Worm (Caenorhabditis elegans) whole organism, midembryonic: Measurements from ENCODE around the gene dyf-6.

Experiments used
- T22C8.4 ChIP-seq: fragments of 200-800 bp; sonication (Bioruptor generic); IDR thresholded peaks from 2 replicates; pipeline ENCODE4 v1.3.6; 2022; ENCODE audit warnings: missing genetic modification characterization, missing compliant biosample characterization
- cog-1 ChIP-seq: sonication (generic microtip); optimal IDR thresholded peaks from 2 replicates; lab custom pipeline; 2016; ENCODE audit warnings: missing genetic modification characterization, missing compliant biosample characterization
- flt-1 ChIP-seq: fragments of 200-800 bp; sonication (Bioruptor generic); IDR thresholded peaks from 2 replicates; pipeline ENCODE4 v1.3.6; 2022; ENCODE audit warnings: missing genetic modification characterization, missing compliant biosample characterization
- klf-2 ChIP-seq: fragments of 200-800 bp; sonication (Bioruptor generic); conservative IDR thresholded peaks from 2 replicates; pipeline ENCODE4 v1.3.6; 2022; ENCODE audit warnings: missing genetic modification reagents, missing genetic modification characterization, missing compliant biosample characterization
- med-1 ChIP-seq: sonication (generic microtip); optimal IDR thresholded peaks from 2 replicates; lab custom pipeline; 2017; ENCODE audit warnings: missing genetic modification characterization, mild to moderate bottlenecking, missing compliant biosample characterization, antibody characterized with exemption, missing genetic modification reagents; ENCODE audit not compliant: insufficient read depth
- ref-1 ChIP-seq: fragments of 200-800 bp; sonication (Bioruptor generic); conservative IDR thresholded peaks from 2 replicates; pipeline ENCODE4 v1.3.6; 2022; ENCODE audit warnings: missing genetic modification reagents, missing genetic modification characterization, missing compliant biosample characterization
- tab-1 ChIP-seq: fragments of 200-800 bp; sonication (Bioruptor generic); IDR thresholded peaks from 2 replicates; pipeline ENCODE4 v1.3.6; 2022; ENCODE audit warnings: missing genetic modification characterization, missing compliant biosample characterization
- ztf-23 ChIP-seq: fragments of 200-800 bp; sonication (Bioruptor generic); IDR thresholded peaks from 2 replicates; pipeline ENCODE4 v1.3.6; 2022; ENCODE audit warnings: missing genetic modification reagents, missing genetic modification characterization, missing compliant biosample characterization
- ztf-29 ChIP-seq: fragments of 200-800 bp; sonication (Bioruptor generic); IDR thresholded peaks from 2 replicates; pipeline ENCODE4 v1.3.6; 2022; ENCODE audit warnings: missing genetic modification reagents, missing genetic modification characterization, missing compliant biosample characterization

dyf-6 gene

DNA sequence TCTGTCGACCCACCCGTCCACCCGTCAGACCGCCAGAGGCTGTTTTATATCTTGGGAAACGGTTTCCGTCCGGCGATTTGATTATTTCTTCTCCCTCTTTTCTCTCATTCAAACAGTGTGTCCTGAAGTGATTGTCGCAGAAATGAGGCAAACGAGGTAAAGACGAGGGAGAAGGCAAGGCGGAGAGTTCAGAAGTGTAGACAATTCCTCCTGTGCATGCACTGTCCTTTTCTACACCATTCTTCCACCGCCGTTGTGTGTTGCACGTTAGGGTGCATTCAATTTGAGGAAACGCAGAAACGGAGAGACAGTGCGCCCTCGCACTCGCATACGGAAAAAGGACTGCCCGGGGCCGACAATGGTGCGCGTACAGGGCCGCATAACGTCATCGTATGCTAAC lies 9.4 kb upstream of the dyf-6 start:
- TF ChIP-seq cog-1 (tag; lab: Kevin White, UChicago) (peak; percentile 37), T22C8.4 (GFP tag; lab: Robert Waterston, UW) (no peak), flt-1 (GFP tag; lab: Robert Waterston, UW) (0 out of 2 replicates have a peak, but pooled peaks have one; percentile 22), klf-2 (GFP tag; lab: Robert Waterston, UW) (no peak), ztf-23 (GFP tag; lab: Robert Waterston, UW) (no peak), ref-1 (GFP tag; lab: Robert Waterston, UW) (no peak), tab-1 (0 out of 2 replicates have a peak, but pooled peaks have one; percentile 9), ztf-29 (GFP tag; lab: Robert Waterston, UW) (no peak)

DNA sequence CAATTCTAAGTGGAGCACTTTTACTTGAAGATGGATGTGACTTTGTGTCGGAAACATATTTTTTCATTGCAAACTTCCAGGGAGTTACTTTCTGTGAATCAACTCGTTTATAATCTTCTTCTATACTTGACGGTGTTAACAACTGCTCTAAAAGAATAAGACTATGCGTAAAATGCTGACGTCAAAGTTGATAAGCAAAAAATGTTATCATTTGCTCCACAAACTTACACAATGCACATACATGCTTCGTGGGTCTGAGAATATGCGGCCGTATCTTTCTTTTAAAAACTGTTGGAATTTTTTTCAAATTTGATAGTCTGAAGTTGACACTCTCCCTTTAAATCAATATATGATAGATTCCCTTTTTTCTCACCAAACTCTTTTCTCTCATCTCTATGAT lies 8.9 kb upstream of the dyf-6 start:
- TF ChIP-seq klf-2 (GFP tag; lab: Robert Waterston, UW) (no peak), tab-1 (no peak), ztf-23 (GFP tag; lab: Robert Waterston, UW) (no peak), ref-1 (GFP tag; lab: Robert Waterston, UW) (no peak), cog-1 (tag; lab: Kevin White, UChicago) (no peak), ztf-29 (GFP tag; lab: Robert Waterston, UW) (no peak), T22C8.4 (GFP tag; lab: Robert Waterston, UW) (no peak), med-1 (GFP tag; lab: Kevin White, UChicago) (no peak), flt-1 (GFP tag; lab: Robert Waterston, UW) (no peak)

- TF ChIP-seq flt-1 (GFP tag; lab: Robert Waterston, UW) (no peak), cog-1 (tag; lab: Kevin White, UChicago) (peak; percentile 36), med-1 (GFP tag; lab: Kevin White, UChicago) (no peak), ztf-29 (GFP tag; lab: Robert Waterston, UW) (no peak), klf-2 (GFP tag; lab: Robert Waterston, UW) (no peak)
Measured at ce11 chrX:10394238-10394637, 7.9 kb upstream of the dyf-6 start.

DNA sequence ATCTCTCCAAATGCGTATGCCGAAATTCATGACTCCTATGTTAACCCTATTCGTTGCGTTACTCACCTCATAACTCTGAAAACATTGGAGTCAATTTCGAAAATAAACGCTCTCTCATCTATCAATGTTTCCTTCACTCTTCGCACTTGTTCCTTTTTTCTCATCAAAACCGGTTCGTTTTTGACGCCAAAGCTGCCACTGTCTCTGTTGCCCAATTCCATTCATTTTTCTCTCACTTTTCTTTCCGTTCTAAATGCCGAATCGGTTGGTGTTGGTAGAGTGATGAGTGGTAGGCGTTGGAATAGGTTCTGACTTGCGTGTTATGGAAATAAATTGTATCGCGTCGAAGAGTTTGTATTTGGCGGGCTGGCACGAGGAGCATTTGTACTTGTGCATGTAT lies 7.1 kb upstream of the dyf-6 start:
- TF ChIP-seq ref-1 (GFP tag; lab: Robert Waterston, UW) (no peak), med-1 (GFP tag; lab: Kevin White, UChicago) (no peak), tab-1 (no peak), T22C8.4 (GFP tag; lab: Robert Waterston, UW) (no peak), ztf-29 (GFP tag; lab: Robert Waterston, UW) (no peak), ztf-23 (GFP tag; lab: Robert Waterston, UW) (no peak), klf-2 (GFP tag; lab: Robert Waterston, UW) (no peak), cog-1 (tag; lab: Kevin White, UChicago) (no peak), flt-1 (GFP tag; lab: Robert Waterston, UW) (no peak)

DNA sequence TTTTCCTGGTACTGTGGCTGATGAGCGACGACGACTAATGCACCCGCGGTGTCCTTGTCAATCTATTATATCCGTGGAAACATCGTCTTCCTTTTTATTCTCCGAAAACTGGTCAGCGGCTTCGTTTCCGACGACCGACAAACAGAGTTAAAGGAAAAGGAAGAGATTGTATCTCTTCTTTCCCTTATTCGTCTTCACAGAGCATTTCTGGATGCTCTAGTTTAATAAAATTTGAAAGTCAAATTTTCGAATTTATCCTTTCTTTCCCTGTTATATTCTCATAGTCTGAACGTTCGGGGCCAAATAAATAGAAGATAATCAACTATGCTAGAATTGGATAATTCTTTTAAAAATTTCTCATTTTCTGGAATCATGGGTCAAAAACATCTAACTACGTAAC lies 6.5 kb upstream of the dyf-6 start:
- no peak for TF ChIP-seq T22C8.4 (GFP tag; lab: Robert Waterston, UW)
- no peak for TF ChIP-seq flt-1 (GFP tag; lab: Robert Waterston, UW)
- no peak for TF ChIP-seq cog-1 (tag; lab: Kevin White, UChicago)
- TF ChIP-seq klf-2 (GFP tag; lab: Robert Waterston, UW) = no peak
- TF ChIP-seq tab-1 = no peak
- no peak for TF ChIP-seq ref-1 (GFP tag; lab: Robert Waterston, UW)

ce11 chrX:10391174-10391573 lies 4.9 kb upstream of the dyf-6 start:
- TF ChIP-seq cog-1 (tag; lab: Kevin White, UChicago) (peak; percentile 10), T22C8.4 (GFP tag; lab: Robert Waterston, UW) (no peak)

DNA sequence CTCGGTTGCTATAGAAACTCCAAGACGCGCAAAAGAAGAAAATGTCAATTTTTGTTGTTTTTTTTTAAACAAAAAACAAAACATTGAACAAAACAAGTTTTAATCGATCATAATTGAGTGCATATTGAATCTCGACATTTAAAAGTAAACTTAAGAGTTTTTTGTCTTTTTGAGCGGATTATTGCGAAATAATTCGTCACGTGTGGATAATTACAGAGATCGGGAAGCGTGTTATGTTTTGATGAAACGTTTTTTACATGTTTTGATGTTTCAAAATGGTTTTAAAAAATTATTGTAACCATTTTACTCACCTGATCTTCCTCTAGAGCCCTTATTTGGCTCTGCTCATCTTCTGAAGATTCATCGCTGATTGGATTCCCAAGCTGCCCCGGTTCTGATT lies 307 bp downstream of the dyf-6 start:
- no peak for TF ChIP-seq tab-1
- no peak for TF ChIP-seq T22C8.4 (GFP tag; lab: Robert Waterston, UW)
- no peak for TF ChIP-seq klf-2 (GFP tag; lab: Robert Waterston, UW)
- no peak for TF ChIP-seq cog-1 (tag; lab: Kevin White, UChicago)
- no peak for TF ChIP-seq ztf-23 (GFP tag; lab: Robert Waterston, UW)
- TF ChIP-seq ztf-29 (GFP tag; lab: Robert Waterston, UW) = no peak
- no peak for TF ChIP-seq flt-1 (GFP tag; lab: Robert Waterston, UW)
- TF ChIP-seq ref-1 (GFP tag; lab: Robert Waterston, UW) = no peak
- TF ChIP-seq med-1 (GFP tag; lab: Kevin White, UChicago) = no peak

ce11 chrX:10379678-10380077 lies 6.6 kb downstream of the dyf-6 start, which contains the start of gene rme-4:
rme-4 (minus strand) TSS chrX:10379845.
- TF ChIP-seq cog-1 (tag; lab: Kevin White, UChicago) = no peak
- no peak for TF ChIP-seq ztf-23 (GFP tag; lab: Robert Waterston, UW)
- TF ChIP-seq med-1 (GFP tag; lab: Kevin White, UChicago) = no peak
- TF ChIP-seq klf-2 (GFP tag; lab: Robert Waterston, UW) = no peak
- no peak for TF ChIP-seq ztf-29 (GFP tag; lab: Robert Waterston, UW)
- TF ChIP-seq T22C8.4 (GFP tag; lab: Robert Waterston, UW) = no peak
- no peak for TF ChIP-seq ref-1 (GFP tag; lab: Robert Waterston, UW)
- no peak for TF ChIP-seq flt-1 (GFP tag; lab: Robert Waterston, UW)

ce11 chrX:10377663-10378062 lies 8.6 kb downstream of the dyf-6 start:
- peak; percentile 39 for TF ChIP-seq cog-1 (tag; lab: Kevin White, UChicago)
- TF ChIP-seq T22C8.4 (GFP tag; lab: Robert Waterston, UW) = no peak

DNA sequence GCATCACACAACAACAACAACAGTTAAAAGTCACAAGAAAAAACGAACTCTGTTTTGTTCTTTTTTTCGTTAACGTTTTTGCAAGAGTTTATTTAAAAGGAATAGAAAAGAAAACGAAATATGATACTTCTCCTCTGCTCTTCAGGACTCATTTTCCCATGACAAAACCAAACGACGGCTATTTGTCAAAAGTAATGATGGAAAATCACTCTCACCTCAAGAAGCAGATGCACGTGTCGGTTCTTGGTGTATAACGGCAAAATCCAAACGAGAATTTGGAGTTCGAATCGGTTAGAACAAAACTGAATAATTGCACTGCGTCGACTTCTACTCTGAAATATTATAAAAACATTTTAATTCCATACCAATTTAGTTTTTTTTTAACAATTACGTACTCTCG lies 9.3 kb downstream of the dyf-6 start:
- TF ChIP-seq cog-1 (tag; lab: Kevin White, UChicago) = no peak
- no peak for TF ChIP-seq med-1 (GFP tag; lab: Kevin White, UChicago)
- TF ChIP-seq flt-1 (GFP tag; lab: Robert Waterston, UW) = no peak
- TF ChIP-seq T22C8.4 (GFP tag; lab: Robert Waterston, UW) = no peak
- no peak for TF ChIP-seq ztf-29 (GFP tag; lab: Robert Waterston, UW)
- no peak for TF ChIP-seq tab-1
- TF ChIP-seq ref-1 (GFP tag; lab: Robert Waterston, UW) = no peak
- TF ChIP-seq klf-2 (GFP tag; lab: Robert Waterston, UW) = no peak
- TF ChIP-seq ztf-23 (GFP tag; lab: Robert Waterston, UW) = no peak
